Fruit fly (Drosophila melanogaster): ENCODE results near the gene CG11999.

DNA sequence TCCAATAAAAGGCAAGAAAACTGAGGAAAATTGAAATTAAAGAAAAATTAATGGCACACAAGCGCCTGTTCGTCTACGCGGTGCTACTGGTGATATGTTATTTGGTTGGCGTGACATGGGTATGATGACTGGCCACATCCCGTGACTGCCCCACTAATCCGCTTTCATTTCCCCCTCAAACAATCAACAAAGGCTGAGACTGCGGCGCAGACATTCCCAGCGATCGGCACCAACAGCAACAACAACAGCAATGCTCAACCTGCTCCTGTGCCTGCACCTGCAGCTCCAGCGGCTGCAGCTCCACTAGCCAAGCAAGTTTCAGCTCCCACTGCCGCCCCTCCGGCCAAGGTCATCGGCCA lies 567 bp upstream of the CG11999 start:
- TF ChIP-seq Hr96 (GFP tag; optimal IDR thresholded peaks at IDR 0.05): no peak
- TF ChIP-seq bab1 (GFP tag; optimal IDR thresholded peaks at IDR 0.05): no peak
- no peak for TF ChIP-seq kay (GFP tag; ENCODE audit: borderline replicate concordance)
- no peak for TF ChIP-seq CG14711 (tag; optimal IDR thresholded peaks at IDR 0.05)
- TF ChIP-seq CG12768 (GFP tag; optimal IDR thresholded peaks at IDR 0.05): no peak
- no peak for TF ChIP-seq CG7101 (tag; optimal IDR thresholded peaks at IDR 0.05)
- no peak for TF ChIP-seq tj (GFP tag; optimal IDR thresholded peaks at IDR 0.05)
- TF ChIP-seq Crg-1 (GFP tag; optimal IDR thresholded peaks at IDR 0.05): no peak
- TF ChIP-seq ovo (GFP tag; optimal IDR thresholded peaks at IDR 0.05): no peak
- no peak for TF ChIP-seq pad (GFP tag; optimal IDR thresholded peaks at IDR 0.05)
- TF ChIP-seq cnc (optimal IDR thresholded peaks at IDR 0.05): no peak
- TF ChIP-seq CG5204 (GFP tag; optimal IDR thresholded peaks at IDR 0.05): no peak
- no peak for TF ChIP-seq CG7045 (GFP tag; optimal IDR thresholded peaks at IDR 0.05)

Measured in whole organism, adult.